Worm (Caenorhabditis elegans) whole organism, early embryonic: ENCODE results near the gene F54B11.8.

Experiments used
- B0310.2 ChIP-seq: sonication (generic microtip); optimal IDR thresholded peaks from 2 replicates; lab custom pipeline; 2016; ENCODE audit warnings: mild to moderate bottlenecking, missing genetic modification characterization, missing compliant biosample characterization
- F13C5.2 ChIP-seq: sonication (generic microtip); optimal IDR thresholded peaks from 2 replicates; lab custom pipeline; 2017; ENCODE audit warnings: mild to moderate bottlenecking, missing genetic modification characterization, inconsistent platforms, missing compliant biosample characterization
- aly-1 ChIP-seq: sonication (generic microtip); optimal IDR thresholded peaks from 2 replicates; lab custom pipeline; 2016; ENCODE audit warnings: missing genetic modification characterization, missing compliant biosample characterization
- ama-1 ChIP-seq: fragments of 150-350 bp; optimal IDR thresholded peaks from 2 replicates; lab custom pipeline; 2014
- ceh-13 ChIP-seq: fragments of 200-800 bp; sonication (Bioruptor generic); optimal IDR thresholded peaks from 2 replicates; lab custom pipeline; 2018; ENCODE audit warnings: mild to moderate bottlenecking, missing genetic modification characterization, missing compliant biosample characterization
- ceh-36 ChIP-seq: sonication (generic microtip); optimal IDR thresholded peaks from 2 replicates; lab custom pipeline; 2016; ENCODE audit warnings: missing genetic modification characterization, inconsistent platforms, missing compliant biosample characterization
- ets-7 ChIP-seq: sonication (generic microtip); optimal IDR thresholded peaks from 2 replicates; lab custom pipeline; 2016; ENCODE audit warnings: missing genotype, missing genetic modification characterization, missing compliant biosample characterization
- flt-1 ChIP-seq: fragments of 200-800 bp; sonication (Bioruptor generic); IDR thresholded peaks from 2 replicates; pipeline ENCODE4 v1.3.6; 2022; ENCODE audit warnings: missing genetic modification characterization, missing compliant biosample characterization
- hmbx-1 ChIP-seq: sonication (generic microtip); optimal IDR thresholded peaks from 2 replicates; lab custom pipeline; 2016; ENCODE audit warnings: mild to moderate bottlenecking, missing genetic modification characterization, missing compliant biosample characterization
- hmg-4 ChIP-seq: fragments of 200-800 bp; sonication (Bioruptor generic); optimal IDR thresholded peaks from 2 replicates; lab custom pipeline; 2018; ENCODE audit warnings: mild to moderate bottlenecking, missing genetic modification characterization, missing compliant biosample characterization
- hnd-1 ChIP-seq: sonication (generic microtip); optimal IDR thresholded peaks from 2 replicates; lab custom pipeline; 2016; ENCODE audit warnings: missing genetic modification characterization, missing compliant biosample characterization
- pes-1 ChIP-seq: fragments of 200-800 bp; sonication (Bioruptor generic); IDR thresholded peaks from 2 replicates; pipeline ENCODE4 v1.3.6; 2022; ENCODE audit warnings: missing genetic modification reagents, missing genetic modification characterization, missing compliant biosample characterization
- scrt-1 ChIP-seq: fragments of 200-800 bp; sonication (Bioruptor generic); IDR thresholded peaks from 2 replicates; pipeline ENCODE4 v1.3.6; 2022; ENCODE audit warnings: missing genetic modification characterization, missing compliant biosample characterization
- sea-1 ChIP-seq: fragments of 200-800 bp; sonication (Bioruptor generic); conservative IDR thresholded peaks from 2 replicates; pipeline ENCODE4 v1.3.6; 2022; ENCODE audit warnings: missing genetic modification characterization, missing compliant biosample characterization
- tbx-11 ChIP-seq: fragments of 200-800 bp; sonication (Bioruptor generic); IDR thresholded peaks from 2 replicates; pipeline ENCODE4 v1.3.6; 2022; ENCODE audit warnings: missing genetic modification characterization, missing compliant biosample characterization
- tbx-37 ChIP-seq: fragments of 200-800 bp; sonication (Bioruptor generic); conservative IDR thresholded peaks from 2 replicates; pipeline ENCODE4 v1.3.6; 2022; ENCODE audit warnings: missing genetic modification reagents, missing genetic modification characterization, missing compliant biosample characterization
- tra-4 ChIP-seq: sonication (generic microtip); optimal IDR thresholded peaks from 2 replicates; lab custom pipeline; 2017; ENCODE audit warnings: missing genetic modification characterization, missing compliant biosample characterization

Gene F54B11.8

ce11 chrX:13591175-13591574 is 12.6 kb downstream of the F54B11.8 start, which contains the start of gene col-44:
col-44 (plus strand) TSS chrX:13591475.
- TF ChIP-seq aly-1 = no peak
- no peak for TF ChIP-seq sea-1 (GFP tag; lab: Robert Waterston, UW)
- no peak for TF ChIP-seq hmg-4 (GFP tag; lab: Kevin White, UChicago)
- TF ChIP-seq tbx-11 (GFP tag; lab: Robert Waterston, UW) = no peak
- TF ChIP-seq scrt-1 = no peak
- TF ChIP-seq F13C5.2 = no peak
- TF ChIP-seq ets-7 (tag; lab: Kevin White, UChicago) = no peak
- TF ChIP-seq ama-1 = no peak
- TF ChIP-seq tra-4 = no peak
- no peak for TF ChIP-seq flt-1 (GFP tag; lab: Robert Waterston, UW)
- TF ChIP-seq B0310.2 (tag; lab: Kevin White, UChicago) = no peak
- no peak for TF ChIP-seq hnd-1 (tag; lab: Kevin White, UChicago)
- no peak for TF ChIP-seq pes-1 (GFP tag; lab: Robert Waterston, UW)
- TF ChIP-seq tbx-37 (GFP tag; lab: Robert Waterston, UW) = no peak
- no peak for TF ChIP-seq ceh-36 (tag; lab: Kevin White, UChicago)
- TF ChIP-seq hmbx-1 (tag; lab: Kevin White, UChicago) = no peak
- no peak for TF ChIP-seq ceh-13 (GFP tag; lab: Kevin White, UChicago)

ce11 chrX:13590688-13591087 is 13.0 kb downstream of the F54B11.8 start:
- no peak for TF ChIP-seq tbx-11 (GFP tag; lab: Robert Waterston, UW)
- no peak for TF ChIP-seq hmg-4 (GFP tag; lab: Kevin White, UChicago)
- TF ChIP-seq tbx-37 (GFP tag; lab: Robert Waterston, UW) = no peak
- no peak for TF ChIP-seq pes-1 (GFP tag; lab: Robert Waterston, UW)
- TF ChIP-seq hmbx-1 (tag; lab: Kevin White, UChicago) = no peak
- no peak for TF ChIP-seq flt-1 (GFP tag; lab: Robert Waterston, UW)
- no peak for TF ChIP-seq ceh-36 (tag; lab: Kevin White, UChicago)
- peak; percentile 5 for TF ChIP-seq aly-1

- TF ChIP-seq ceh-13 (GFP tag; lab: Kevin White, UChicago) (no peak), flt-1 (GFP tag; lab: Robert Waterston, UW) (no peak)
Observed at ce11 chrX:13589735-13590134, 14.0 kb downstream of the F54B11.8 start, which contains the start of gene col-9. col-9 (plus strand) TSS chrX:13590035.

ce11 chrX:13584725-13585371 is 18.9 kb downstream of the F54B11.8 start, which contains the start of gene unc-84:
unc-84 (plus strand) TSS chrX:13584775.
- TF ChIP-seq sea-1 (GFP tag; lab: Robert Waterston, UW) = no peak
- TF ChIP-seq hmg-4 (GFP tag; lab: Kevin White, UChicago) = peak; percentile 4
- TF ChIP-seq pes-1 (GFP tag; lab: Robert Waterston, UW) = peak; percentile 63; the same call in 1 of the 2 replicates

- no peak for TF ChIP-seq B0310.2 (tag; lab: Kevin White, UChicago)
- TF ChIP-seq ets-7 (tag; lab: Kevin White, UChicago) = peak; percentile 18
- TF ChIP-seq pes-1 (GFP tag; lab: Robert Waterston, UW) = no peak
- peak; percentile 74 for TF ChIP-seq hmg-4 (GFP tag; lab: Kevin White, UChicago)
- peak; percentile 61 for TF ChIP-seq aly-1
Observed at ce11 chrX:13583895-13584344, 19.8 kb downstream of the F54B11.8 start.

- TF ChIP-seq ceh-13 (GFP tag; lab: Kevin White, UChicago) (no peak), tbx-37 (GFP tag; lab: Robert Waterston, UW) (no peak), hmbx-1 (tag; lab: Kevin White, UChicago) (no peak), ama-1 (no peak), F13C5.2 (no peak), hmg-4 (GFP tag; lab: Kevin White, UChicago) (no peak), ets-7 (tag; lab: Kevin White, UChicago) (no peak), aly-1 (no peak), hnd-1 (tag; lab: Kevin White, UChicago) (no peak), B0310.2 (tag; lab: Kevin White, UChicago) (no peak), sea-1 (GFP tag; lab: Robert Waterston, UW) (no peak), tra-4 (no peak), scrt-1 (no peak), flt-1 (GFP tag; lab: Robert Waterston, UW) (no peak), ceh-36 (tag; lab: Kevin White, UChicago) (no peak)
Observed at ce11 chrX:13581820-13582219, 21.9 kb downstream of the F54B11.8 start, which contains the start of gene F54B11.10. F54B11.10 (plus strand) TSS chrX:13582120.

ce11 chrX:13578483-13578882 is 25.2 kb downstream of the F54B11.8 start, which contains the start of gene F54B11.11:
F54B11.11 (plus strand) TSS chrX:13578783.
- no peak for TF ChIP-seq scrt-1
- TF ChIP-seq ceh-36 (tag; lab: Kevin White, UChicago) = no peak
- TF ChIP-seq tra-4 = no peak
- no peak for TF ChIP-seq sea-1 (GFP tag; lab: Robert Waterston, UW)
- no peak for TF ChIP-seq F13C5.2
- TF ChIP-seq tbx-11 (GFP tag; lab: Robert Waterston, UW) = no peak
- no peak for TF ChIP-seq aly-1
- TF ChIP-seq ama-1 = no peak
- TF ChIP-seq pes-1 (GFP tag; lab: Robert Waterston, UW) = no peak

- TF ChIP-seq ceh-36 (tag; lab: Kevin White, UChicago) (peak; percentile 5), ets-7 (tag; lab: Kevin White, UChicago) (no peak), F13C5.2 (no peak), ceh-13 (GFP tag; lab: Kevin White, UChicago) (no peak), B0310.2 (tag; lab: Kevin White, UChicago) (no peak), hmbx-1 (tag; lab: Kevin White, UChicago) (no peak), tra-4 (no peak), scrt-1 (no peak)
Observed at ce11 chrX:13574029-13574428, 29.7 kb downstream of the F54B11.8 start.
